Worm (Caenorhabditis elegans) whole organism, L3 larva: ENCODE measurements around the gene Y54F10BM.3.

Experiments used
- R02D3.7 ChIP-seq: fragments of 150-350 bp; optimal IDR thresholded peaks from 2 replicates; lab custom pipeline; 2014; ENCODE audit warnings: missing biosample characterization, missing genetic modification characterization
- ZK546.5 ChIP-seq: sonication (generic microtip); optimal IDR thresholded peaks from 2 replicates; lab custom pipeline; 2017; ENCODE audit warnings: missing biosample characterization, missing genetic modification characterization
- aly-2 ChIP-seq: fragments of 150-350 bp; optimal IDR thresholded peaks from 2 replicates; lab custom pipeline; 2014; ENCODE audit warnings: missing biosample characterization, missing genetic modification characterization
- ama-1 ChIP-seq: fragments of 150-350 bp; optimal IDR thresholded peaks from 2 replicates; lab custom pipeline; 2018
- ceh-16 ChIP-seq: sonication (generic microtip); optimal IDR thresholded peaks from 2 replicates; lab custom pipeline; 2017; ENCODE audit warnings: missing biosample characterization, missing genetic modification characterization
- ceh-28 ChIP-seq: fragments of 150-350 bp; optimal IDR thresholded peaks from 2 replicates; lab custom pipeline; 2014; ENCODE audit warnings: missing biosample characterization, missing genetic modification reagents, missing genetic modification characterization
- ceh-82 ChIP-seq: fragments of 150-350 bp; optimal IDR thresholded peaks from 2 replicates; lab custom pipeline; 2014; ENCODE audit warnings: missing biosample characterization, missing genetic modification characterization
- egl-27 ChIP-seq: sonication (generic microtip); optimal IDR thresholded peaks from 4 replicates; lab custom pipeline; 2017; ENCODE audit warnings: missing biosample characterization, missing genetic modification reagents, missing genetic modification characterization
- egl-5 ChIP-seq: fragments of 150-350 bp; optimal IDR thresholded peaks from 2 replicates; lab custom pipeline; 2017; ENCODE audit warnings: missing biosample characterization, missing genetic modification reagents, missing genetic modification characterization, inconsistent platforms
- elt-1 ChIP-seq: fragments of 150-350 bp; optimal IDR thresholded peaks from 2 replicates; lab custom pipeline; 2014; ENCODE audit warnings: missing biosample characterization, missing genetic modification characterization
- elt-2 ChIP-seq: sonication (generic microtip); optimal IDR thresholded peaks from 2 replicates; lab custom pipeline; 2016; ENCODE audit warnings: missing genetic modification reagents, mild to moderate bottlenecking, missing genetic modification characterization, missing compliant biosample characterization
- fkh-2 ChIP-seq: fragments of 150-350 bp; optimal IDR thresholded peaks from 2 replicates; lab custom pipeline; 2014; ENCODE audit warnings: missing biosample characterization, missing genetic modification reagents, missing genetic modification characterization
- fos-1 ChIP-seq: fragments of 150-350 bp; optimal IDR thresholded peaks from 2 replicates; lab custom pipeline; 2014; ENCODE audit warnings: missing biosample characterization, missing genetic modification characterization
- hmg-11 ChIP-seq: sonication (generic microtip); optimal IDR thresholded peaks from 2 replicates; lab custom pipeline; 2016; ENCODE audit warnings: missing genetic modification characterization, missing compliant biosample characterization
- lsy-12 ChIP-seq: sonication (generic microtip); optimal IDR thresholded peaks from 2 replicates; lab custom pipeline; 2016; ENCODE audit warnings: mild to moderate bottlenecking, missing genetic modification characterization, missing compliant biosample characterization
- nhr-11 ChIP-seq: fragments of 150-350 bp; optimal IDR thresholded peaks from 2 replicates; lab custom pipeline; 2014; ENCODE audit warnings: missing biosample characterization, missing genetic modification characterization
- nhr-23 ChIP-seq: fragments of 150-350 bp; optimal IDR thresholded peaks from 2 replicates; lab custom pipeline; 2014; ENCODE audit warnings: missing biosample characterization, missing genetic modification reagents, missing genetic modification characterization
- nhr-237 ChIP-seq: fragments of 150-350 bp; optimal IDR thresholded peaks from 2 replicates; lab custom pipeline; 2014; ENCODE audit warnings: missing biosample characterization, missing genetic modification characterization
- nhr-25 ChIP-seq: sonication (generic microtip); optimal IDR thresholded peaks from 2 replicates; lab custom pipeline; 2017; ENCODE audit warnings: missing biosample characterization, missing genetic modification characterization
- nhr-67 ChIP-seq: fragments of 150-350 bp; optimal IDR thresholded peaks from 2 replicates; lab custom pipeline; 2014; ENCODE audit warnings: missing biosample characterization, missing genetic modification characterization
- nhr-76 ChIP-seq: fragments of 150-350 bp; sonication (generic microtip); optimal IDR thresholded peaks from 5 replicates; lab custom pipeline; 2014; ENCODE audit warnings: missing biosample characterization, missing genetic modification characterization
- nhr-77 ChIP-seq: fragments of 150-350 bp; optimal IDR thresholded peaks from 2 replicates; lab custom pipeline; 2014; ENCODE audit warnings: missing biosample characterization, missing genetic modification characterization
- pha-4 ChIP-seq: fragments of 150-350 bp; optimal IDR thresholded peaks from 2 replicates; lab custom pipeline; 2014; ENCODE audit warnings: missing biosample characterization, missing genetic modification reagents, missing genetic modification characterization
- pqm-1 ChIP-seq: fragments of 150-350 bp; optimal IDR thresholded peaks from 2 replicates; lab custom pipeline; 2017; ENCODE audit warnings: missing biosample characterization, missing genetic modification characterization, inconsistent platforms
- skn-1 ChIP-seq: fragments of 150-350 bp; optimal IDR thresholded peaks from 2 replicates; lab custom pipeline; 2014; ENCODE audit warnings: missing biosample characterization, missing genetic modification characterization
- snpc-4 ChIP-seq: fragments of 150-350 bp; optimal IDR thresholded peaks from 2 replicates; lab custom pipeline; 2014; ENCODE audit warnings: missing biosample characterization, missing genetic modification characterization
- tbx-2 ChIP-seq: sonication (generic microtip); optimal IDR thresholded peaks from 2 replicates; lab custom pipeline; 2016; ENCODE audit warnings: mild to moderate bottlenecking, missing genetic modification characterization, missing compliant biosample characterization
- unc-39 ChIP-seq: sonication (generic microtip); optimal IDR thresholded peaks from 4 replicates; lab custom pipeline; 2017; ENCODE audit warnings: missing biosample characterization, missing genetic modification characterization
- unc-62 ChIP-seq: fragments of 150-350 bp; sonication (generic microtip); optimal IDR thresholded peaks from 4 replicates; lab custom pipeline; 2014; ENCODE audit warnings: missing biosample characterization, missing genetic modification reagents, missing genetic modification characterization
- ztf-11 ChIP-seq: fragments of 150-350 bp; optimal IDR thresholded peaks from 2 replicates; lab custom pipeline; 2014; ENCODE audit warnings: missing biosample characterization, missing genetic modification characterization
- ztf-4 ChIP-seq: fragments of 150-350 bp; optimal IDR thresholded peaks from 2 replicates; lab custom pipeline; 2014; ENCODE audit warnings: missing biosample characterization, missing genetic modification characterization

Y54F10BM.3 gene

ce11 chrIII:2243617-2244016 is 38.2 kb upstream of the Y54F10BM.3 start:
- no peak for TF ChIP-seq fkh-2
- TF ChIP-seq pha-4 (tag; lab: Kevin White, UChicago), result no peak
- TF ChIP-seq snpc-4 (tag; lab: Kevin White, UChicago), result no peak
- no peak for TF ChIP-seq nhr-25 (tag; lab: Kevin White, UChicago)
- no peak for TF ChIP-seq ZK546.5 (tag; lab: Kevin White, UChicago)
- no peak for TF ChIP-seq unc-62 (GFP tag; lab: Kevin White, UChicago)
- no peak for TF ChIP-seq egl-5 (tag; lab: Kevin White, UChicago)
- no peak for TF ChIP-seq elt-1 (tag; lab: Kevin White, UChicago)
- no peak for TF ChIP-seq ceh-16
- TF ChIP-seq hmg-11 (tag; lab: Kevin White, UChicago), result no peak
- TF ChIP-seq ztf-11 (tag; lab: Kevin White, UChicago), result no peak
- no peak for TF ChIP-seq skn-1 (tag; lab: Kevin White, UChicago)
- no peak for TF ChIP-seq tbx-2
- no peak for TF ChIP-seq nhr-237
- TF ChIP-seq, all 47 proteins: peak for 0

- no peak for TF ChIP-seq pha-4 (tag; lab: Kevin White, UChicago)
- no peak for TF ChIP-seq snpc-4 (tag; lab: Kevin White, UChicago)
- TF ChIP-seq unc-39 (tag; lab: Kevin White, UChicago), result no peak
- no peak for TF ChIP-seq egl-27 (tag; lab: Kevin White, UChicago)
- TF ChIP-seq ztf-4 (tag; lab: Kevin White, UChicago), result no peak
- TF ChIP-seq, all 47 proteins: peak for 0
Measured at ce11 chrIII:2245727-2246126, 36.1 kb upstream of the Y54F10BM.3 start, which contains the start of gene srd-67. Gene srd-67, minus strand, starts transcription at chrIII:2245827.

ce11 chrIII:2251348-2251747 is 30.5 kb upstream of the Y54F10BM.3 start, which contains the start of gene fbxa-7:
Gene fbxa-7, minus strand, starts transcription at chrIII:2251448.
- TF ChIP-seq ceh-82 (tag; lab: Kevin White, UChicago) (no peak), ZK546.5 (tag; lab: Kevin White, UChicago) (no peak), elt-1 (tag; lab: Kevin White, UChicago) (no peak)

ce11 chrIII:2253027-2253499 is 28.8 kb upstream of the Y54F10BM.3 start, which contains the start of gene fbxa-73:
Gene fbxa-73, plus strand, starts transcription at chrIII:2253449.
- TF ChIP-seq elt-2 (tag; lab: Kevin White, UChicago), result peak; percentile 69
- TF ChIP-seq nhr-11 (tag; lab: Kevin White, UChicago), result no peak
- TF ChIP-seq lsy-12, result no peak
- TF ChIP-seq pqm-1, result peak; percentile 35

ce11 chrIII:2255522-2255921 is 26.3 kb upstream of the Y54F10BM.3 start, which contains the start of gene fbxa-71:
Gene fbxa-71, plus strand, starts transcription at chrIII:2255822.
- TF ChIP-seq nhr-11 (tag; lab: Kevin White, UChicago) (no peak), fos-1 (no peak), tbx-2 (no peak), ama-1 (lab: Kevin White, UChicago) (no peak), nhr-77 (tag; lab: Kevin White, UChicago) (no peak), nhr-76 (no peak), nhr-67 (tag; lab: Kevin White, UChicago) (no peak), egl-5 (tag; lab: Kevin White, UChicago) (no peak), nhr-23 (tag; lab: Kevin White, UChicago) (no peak), ceh-82 (tag; lab: Kevin White, UChicago) (no peak), fkh-2 (no peak), nhr-25 (tag; lab: Kevin White, UChicago) (no peak), ztf-4 (tag; lab: Kevin White, UChicago) (no peak)

ce11 chrIII:2258863-2259262 is 23.0 kb upstream of the Y54F10BM.3 start, which contains the start of gene fbxa-43:
Gene fbxa-43, minus strand, starts transcription at chrIII:2258963.
- TF ChIP-seq nhr-25 (tag; lab: Kevin White, UChicago) (no peak), nhr-77 (tag; lab: Kevin White, UChicago) (no peak), nhr-67 (tag; lab: Kevin White, UChicago) (no peak), egl-27 (tag; lab: Kevin White, UChicago) (no peak), unc-62 (GFP tag; lab: Kevin White, UChicago) (no peak), egl-5 (tag; lab: Kevin White, UChicago) (no peak), ceh-28 (tag; lab: Kevin White, UChicago) (no peak), tbx-2 (no peak), hmg-11 (tag; lab: Kevin White, UChicago) (no peak), ceh-16 (no peak), ceh-82 (tag; lab: Kevin White, UChicago) (no peak), fos-1 (no peak), aly-2 (tag; lab: Kevin White, UChicago) (no peak), nhr-23 (tag; lab: Kevin White, UChicago) (no peak), R02D3.7 (tag; lab: Kevin White, UChicago) (no peak), ztf-11 (tag; lab: Kevin White, UChicago) (no peak), elt-1 (tag; lab: Kevin White, UChicago) (no peak), fkh-2 (no peak), unc-39 (tag; lab: Kevin White, UChicago) (no peak)
- TF ChIP-seq, all 47 proteins: peak for 0
